Worm (Caenorhabditis elegans) whole organism, L3 larva: Measurements from ENCODE around the gene ptr-6.

Source experiments
- ceh-28 ChIP-seq: fragments of 150-350 bp; optimal IDR thresholded peaks from 2 replicates; lab custom pipeline; 2014; ENCODE audit warnings: missing biosample characterization, missing genetic modification reagents, missing genetic modification characterization
- ceh-9 ChIP-seq: sonication (generic microtip); optimal IDR thresholded peaks from 2 replicates; lab custom pipeline; 2018; ENCODE audit warnings: missing biosample characterization, missing genetic modification characterization
- egl-27 ChIP-seq: sonication (generic microtip); optimal IDR thresholded peaks from 4 replicates; lab custom pipeline; 2017; ENCODE audit warnings: missing biosample characterization, missing genetic modification reagents, missing genetic modification characterization
- elt-1 ChIP-seq: fragments of 150-350 bp; optimal IDR thresholded peaks from 2 replicates; lab custom pipeline; 2014; ENCODE audit warnings: missing biosample characterization, missing genetic modification characterization
- jun-1 ChIP-seq: fragments of 150-350 bp; optimal IDR thresholded peaks from 2 replicates; lab custom pipeline; 2014; ENCODE audit warnings: missing biosample characterization, missing genetic modification reagents, missing genetic modification characterization
- lin-39 ChIP-seq: fragments of 150-350 bp; optimal IDR thresholded peaks from 2 replicates; lab custom pipeline; 2018; ENCODE audit warnings: missing biosample characterization, missing genetic modification reagents, missing genetic modification characterization
- nhr-12 ChIP-seq: fragments of 150-350 bp; optimal IDR thresholded peaks from 2 replicates; lab custom pipeline; 2014; ENCODE audit warnings: missing biosample characterization, missing genetic modification characterization
- nhr-23 ChIP-seq: fragments of 150-350 bp; optimal IDR thresholded peaks from 2 replicates; lab custom pipeline; 2014; ENCODE audit warnings: missing biosample characterization, missing genetic modification reagents, missing genetic modification characterization
- nhr-237 ChIP-seq: fragments of 150-350 bp; optimal IDR thresholded peaks from 2 replicates; lab custom pipeline; 2014; ENCODE audit warnings: missing biosample characterization, missing genetic modification characterization
- nhr-28 ChIP-seq: fragments of 150-350 bp; optimal IDR thresholded peaks from 2 replicates; lab custom pipeline; 2014; ENCODE audit warnings: missing biosample characterization, missing genetic modification characterization
- pha-4 ChIP-seq: fragments of 150-350 bp; optimal IDR thresholded peaks from 2 replicates; lab custom pipeline; 2014; ENCODE audit warnings: missing biosample characterization, missing genetic modification reagents, missing genetic modification characterization
- unc-62 ChIP-seq: fragments of 150-350 bp; sonication (generic microtip); optimal IDR thresholded peaks from 4 replicates; lab custom pipeline; 2014; ENCODE audit warnings: missing biosample characterization, missing genetic modification reagents, missing genetic modification characterization
- zag-1 ChIP-seq: fragments of 150-350 bp; optimal IDR thresholded peaks from 2 replicates; lab custom pipeline; 2014; ENCODE audit warnings: missing biosample characterization, missing genetic modification characterization

DNA sequence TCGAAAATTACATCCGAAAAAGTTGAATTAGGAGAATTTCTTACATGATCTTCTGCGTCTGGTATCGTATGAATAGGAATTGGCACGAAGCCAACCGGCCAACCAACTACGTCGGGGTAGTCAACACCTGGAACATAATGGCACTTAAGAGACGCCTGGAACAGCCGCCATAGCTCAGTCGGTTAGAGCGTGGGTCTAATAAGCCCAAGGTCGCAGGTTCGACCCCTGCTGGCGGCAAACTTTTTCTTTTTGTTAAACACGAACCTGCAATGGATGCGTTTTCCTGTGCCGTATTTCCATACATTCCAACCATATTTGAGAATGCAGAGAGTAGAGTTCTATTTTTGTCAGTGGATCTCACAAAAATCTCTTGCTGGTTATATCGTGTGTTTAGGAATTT, 8.9 kb downstream of the ptr-6 start:
- TF ChIP-seq ceh-9 (tag; lab: Kevin White, UChicago) (no peak), nhr-28 (tag; lab: Kevin White, UChicago) (no peak), pha-4 (tag; lab: Kevin White, UChicago) (no peak), nhr-12 (tag; lab: Kevin White, UChicago) (no peak), jun-1 (tag; lab: Kevin White, UChicago) (no peak), lin-39 (no peak), zag-1 (tag; lab: Kevin White, UChicago) (no peak), nhr-237 (tag; lab: Kevin White, UChicago) (no peak), ceh-28 (no peak), egl-27 (tag; lab: Kevin White, UChicago) (no peak), elt-1 (no peak), nhr-23 (tag; lab: Kevin White, UChicago) (no peak), unc-62 (GFP tag; lab: Kevin White, UChicago) (no peak)
